Fruit fly (Drosophila melanogaster): Measurements from ENCODE around the gene CG5245.

CG5245 gene

DNA sequence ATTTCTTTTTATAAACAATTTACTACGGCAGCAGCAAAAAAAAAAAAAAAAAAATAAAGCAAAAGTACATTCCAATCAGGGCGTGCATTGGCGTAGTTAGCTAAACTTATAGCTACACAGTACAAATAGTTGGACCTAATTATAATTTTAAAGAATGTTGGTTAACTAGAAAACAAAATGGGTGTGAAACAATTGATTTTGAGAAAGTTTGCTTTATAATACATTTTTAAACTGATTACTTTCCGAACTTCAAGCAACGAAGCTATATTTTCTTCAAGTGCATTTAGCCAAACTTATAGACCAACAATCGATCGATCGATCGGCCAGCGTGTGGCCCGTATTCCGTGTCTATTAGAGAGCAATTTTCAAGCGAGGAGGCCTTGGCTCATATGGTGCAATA is 22.0 kb downstream of the CG5245 start (continued):
- TF ChIP-seq CG7372 (GFP tag; IDR thresholded peaks at IDR 0.05) = no peak
- peak; percentile 52 for TF ChIP-seq unpg (GFP tag; optimal IDR thresholded peaks at IDR 0.05)
- TF ChIP-seq grau (tag; optimal IDR thresholded peaks at IDR 0.05) = peak; percentile 52
- peak in 1 of 2 experiments; percentile 38 for TF ChIP-seq bsh (GFP tag; optimal IDR thresholded peaks at IDR 0.05)
- peak; percentile 13; the same call in 1 of the 2 replicates for TF ChIP-seq E2f2 (GFP tag; IDR thresholded peaks at IDR 0.05)
- peak; percentile 31; the same call in 1 of the 2 replicates for TF ChIP-seq Ada2b (GFP tag; IDR thresholded peaks at IDR 0.05)
- TF ChIP-seq Ptx1 (GFP tag; IDR thresholded peaks at IDR 0.05) = peak; percentile 56
- no peak for TF ChIP-seq CG10274 (GFP tag; optimal IDR thresholded peaks at IDR 0.05)
- TF ChIP-seq onecut (GFP tag; IDR thresholded peaks at IDR 0.05) = peak; percentile 48
- no peak for TF ChIP-seq h (optimal IDR thresholded peaks at IDR 0.05)
- no peak for TF ChIP-seq jumu (GFP tag; optimal IDR thresholded peaks at IDR 0.05)
- no peak for TF ChIP-seq fru (optimal IDR thresholded peaks at IDR 0.05)
- no peak for TF ChIP-seq tup (GFP tag; optimal IDR thresholded peaks at IDR 0.05)
- TF ChIP-seq CG17829 (tag; optimal IDR thresholded peaks at IDR 0.05) = peak; percentile 9
- peak; percentile 3 for TF ChIP-seq CG9817 (tag; optimal IDR thresholded peaks at IDR 0.05)
- TF ChIP-seq CG10267 (tag; optimal IDR thresholded peaks at IDR 0.05) = no peak
- TF ChIP-seq CG10209 (GFP tag; optimal IDR thresholded peaks at IDR 0.05) = peak; percentile 46
- TF ChIP-seq Elba2 (GFP tag; optimal IDR thresholded peaks at IDR 0.05) = no peak
- TF ChIP-seq CG8290 (GFP tag; optimal IDR thresholded peaks at IDR 0.05) = no peak
- peak in 1 of 2 experiments; percentile 65 for TF ChIP-seq CG8290 (tag; optimal IDR thresholded peaks at IDR 0.05)
- peak; percentile 80 for TF ChIP-seq Med (GFP tag)
- TF ChIP-seq Dfd (GFP tag; optimal IDR thresholded peaks at IDR 0.05) = no peak
- no peak for TF ChIP-seq gcm2 (GFP tag; optimal IDR thresholded peaks at IDR 0.05)
- TF ChIP-seq CG16863 (GFP tag; optimal IDR thresholded peaks at IDR 0.05) = peak; percentile 25
- no peak for TF ChIP-seq Antp (GFP tag; optimal IDR thresholded peaks at IDR 0.05)
- no peak for TF ChIP-seq mirr (GFP tag; optimal IDR thresholded peaks at IDR 0.05)
- peak; percentile 29 for TF ChIP-seq CG12391 (tag; optimal IDR thresholded peaks at IDR 0.05)
- peak; percentile 50; the same call in 1 of the 2 replicates for TF ChIP-seq ranshi (GFP tag; IDR thresholded peaks at IDR 0.05)
- peak; percentile 69 for TF ChIP-seq gem (tag; optimal IDR thresholded peaks at IDR 0.05)
- TF ChIP-seq jing (GFP tag; optimal IDR thresholded peaks at IDR 0.05) = no peak
- peak in 1 of 2 experiments; percentile 16 for TF ChIP-seq chif (GFP tag; optimal IDR thresholded peaks at IDR 0.05)
- TF ChIP-seq Blimp-1 (GFP tag; optimal IDR thresholded peaks at IDR 0.05) = peak; percentile 38
- peak; percentile 39; the same call in 1 of the 2 replicates for TF ChIP-seq Atf6 (GFP tag; IDR thresholded peaks at IDR 0.05)
- TF ChIP-seq CG32532 (GFP tag; IDR thresholded peaks at IDR 0.05) = no peak
- TF ChIP-seq seq (GFP tag; IDR thresholded peaks at IDR 0.05) = no peak; the same call in 1 of the 2 replicates
- peak; percentile 40 for TF ChIP-seq CG30403 (GFP tag; optimal IDR thresholded peaks at IDR 0.05)
- TF ChIP-seq Hr3 (GFP tag; optimal IDR thresholded peaks at IDR 0.05) = peak; percentile 18
- TF ChIP-seq CG9437 (GFP tag; optimal IDR thresholded peaks at IDR 0.05) = peak; percentile 5
- TF ChIP-seq CG10462 (GFP tag; optimal IDR thresholded peaks at IDR 0.05) = no peak
- TF ChIP-seq slou (GFP tag; optimal IDR thresholded peaks at IDR 0.05) = no peak
- TF ChIP-seq Ssrp (tag; optimal IDR thresholded peaks at IDR 0.05) = peak; percentile 4
- TF ChIP-seq sisA (GFP tag; IDR thresholded peaks at IDR 0.05) = 0 out of 2 replicates have a peak, but pooled peaks have one; percentile 31
- peak; percentile 58 for TF ChIP-seq Oli (tag; optimal IDR thresholded peaks at IDR 0.05)
- TF ChIP-seq CG13775 (GFP tag; optimal IDR thresholded peaks at IDR 0.05) = no peak
- no peak for TF ChIP-seq CG4282 (GFP tag; optimal IDR thresholded peaks at IDR 0.05)
- no peak for TF ChIP-seq Eip74EF (GFP tag; optimal IDR thresholded peaks at IDR 0.05)
- peak; percentile 0 for TF ChIP-seq HHEX (GFP tag; optimal IDR thresholded peaks at IDR 0.05)
- TF ChIP-seq dati (GFP tag; IDR thresholded peaks at IDR 0.05) = no peak
- TF ChIP-seq tna (GFP tag; IDR thresholded peaks at IDR 0.05; ENCODE audit: partially characterized antibody) = no peak
- no peak for TF ChIP-seq Atf3 (GFP tag; optimal IDR thresholded peaks at IDR 0.05)
- peak; percentile 17 for TF ChIP-seq pum (GFP tag; optimal IDR thresholded peaks at IDR 0.05)
- TF ChIP-seq Gug (GFP tag; IDR thresholded peaks at IDR 0.05) = no peak

Measured in whole organism, embryonic.